Worm (Caenorhabditis elegans): ENCODE results near the gene pqn-84.
A peak's percentile ranks its signal among the peaks of the same experiment; 100 is the strongest.

The pqn-84 gene

DNA sequence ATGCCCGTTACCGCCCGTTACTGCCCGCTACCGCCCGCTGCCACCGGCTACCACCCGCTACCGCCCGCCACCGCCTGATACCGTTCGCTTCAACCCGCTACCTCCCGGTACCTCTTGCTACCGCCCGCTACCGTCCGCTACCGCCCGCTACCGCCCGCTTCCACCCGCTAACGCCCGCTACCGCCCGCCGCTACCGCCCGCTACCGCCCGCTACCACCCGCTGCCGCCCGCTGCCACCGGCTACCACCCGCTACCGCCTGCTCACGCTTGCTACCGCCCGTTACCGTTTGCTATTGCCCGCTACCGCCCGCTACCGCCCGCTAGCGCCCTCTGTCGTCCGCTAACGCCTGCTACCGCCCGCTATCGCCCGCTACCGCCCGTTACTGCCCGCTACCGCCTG, 1.8 kb downstream of the pqn-84 start:
- TF ChIP-seq ceh-8 (GFP tag; optimal IDR thresholded peaks at IDR 0.05) (peak; percentile 77), unc-30 (tag; optimal IDR thresholded peaks at IDR 0.05) (no peak)

ce11 chrIII:11703006-11703775, 3.1 kb downstream of the pqn-84 start:
- TF ChIP-seq nhr-85 (tag) (peak; percentile 69), blmp-1 (tag; optimal IDR thresholded peaks at IDR 0.05) (peak; percentile 87), grh-1 (GFP tag; IDR thresholded peaks at IDR 0.05) (peak; percentile 60), aly-2 (tag; optimal IDR thresholded peaks at IDR 0.05) (no peak)

- TF ChIP-seq egl-27 (tag; optimal IDR thresholded peaks at IDR 0.05) (no peak), lin-35 (GFP tag; optimal IDR thresholded peaks at IDR 0.05) (peak in 1 of 2 experiments; percentile 5)
Measured at ce11 chrIII:11703776-11704093, 3.7 kb downstream of the pqn-84 start, which contains the start of gene col-95. TSS of gene col-95 (plus strand) at chrIII:11703994.

- TF ChIP-seq pag-3 (tag; optimal IDR thresholded peaks at IDR 0.05; ENCODE audit: borderline replicate concordance, insufficient read depth), result no peak
- no peak for TF ChIP-seq lin-15B (tag; optimal IDR thresholded peaks at IDR 0.05)
- no peak for TF ChIP-seq nhr-20 (tag; optimal IDR thresholded peaks at IDR 0.05)
- no peak for TF ChIP-seq mep-1 (tag; optimal IDR thresholded peaks at IDR 0.05)
- no peak for TF ChIP-seq mdl-1 (tag; optimal IDR thresholded peaks at IDR 0.05)
- no peak for TF ChIP-seq nhr-77 (tag; optimal IDR thresholded peaks at IDR 0.05)
Measured at ce11 chrIII:11704377-11704978, 4.4 kb downstream of the pqn-84 start.

DNA sequence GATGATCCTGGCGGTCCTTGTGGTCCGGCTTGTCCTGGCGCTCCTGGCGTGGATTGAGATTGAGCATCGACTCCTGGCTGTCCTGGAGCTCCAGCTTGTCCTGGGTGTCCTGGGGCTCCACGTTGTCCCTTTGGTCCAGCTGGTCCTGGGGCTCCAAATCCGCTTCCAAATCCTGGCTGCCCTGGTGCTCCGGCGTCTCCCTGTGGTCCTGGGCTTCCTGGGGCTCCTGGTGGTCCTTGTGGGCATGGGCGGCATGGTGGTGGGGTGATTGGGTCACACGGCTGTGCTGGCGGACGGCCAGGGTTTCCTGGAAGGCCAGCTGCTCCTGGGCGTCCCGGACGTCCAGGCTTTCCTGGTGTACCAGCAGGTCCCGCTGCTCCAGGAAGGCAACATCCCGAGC, 5.9 kb downstream of the pqn-84 start:
- no peak for TF ChIP-seq ceh-90 (tag; optimal IDR thresholded peaks at IDR 0.05)
- peak; percentile 40 for TF ChIP-seq ceh-8 (GFP tag; optimal IDR thresholded peaks at IDR 0.05)

- TF ChIP-seq blmp-1 (tag; optimal IDR thresholded peaks at IDR 0.05) (peak; percentile 15), tbx-2 (tag; optimal IDR thresholded peaks at IDR 0.05) (no peak)
Measured at ce11 chrIII:11706665-11707064, 6.6 kb downstream of the pqn-84 start, which contains the start of gene col-96. TSS of gene col-96 (minus strand) at chrIII:11706765.

ce11 chrIII:11708722-11709121, 8.7 kb downstream of the pqn-84 start, which contains the start of gene Y41C4A.8:
TSS of gene Y41C4A.8 (minus strand) at chrIII:11708822.
- TF ChIP-seq fkh-10 (GFP tag; optimal IDR thresholded peaks at IDR 0.05), result no peak
- no peak for TF ChIP-seq ceh-63 (GFP tag; optimal IDR thresholded peaks at IDR 0.05)
- no peak for TF ChIP-seq ceh-8 (GFP tag; optimal IDR thresholded peaks at IDR 0.05)
- no peak for TF ChIP-seq ztf-11 (tag; optimal IDR thresholded peaks at IDR 0.05)

DNA sequence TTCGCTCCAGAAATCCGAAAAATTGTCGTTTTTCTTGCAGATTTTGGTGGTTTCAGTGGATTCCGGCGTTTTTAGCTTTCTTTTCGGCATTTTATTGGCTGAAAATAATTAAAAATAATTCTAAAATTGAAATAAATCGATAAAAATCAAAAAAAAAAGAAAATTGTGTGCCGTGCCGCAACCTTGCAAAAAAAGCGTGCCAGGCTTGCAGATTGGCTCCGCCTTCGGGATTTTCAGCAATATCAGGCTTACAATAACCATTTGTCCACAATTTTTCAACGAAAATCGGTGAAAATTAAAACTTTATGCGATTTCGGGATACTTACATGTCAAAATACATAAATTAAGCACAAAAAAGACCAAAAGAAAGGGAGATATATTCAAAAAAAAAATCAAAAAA, 18.5 kb downstream of the pqn-84 start, which contains the start of gene Y41C4A.9:
Gene Y41C4A.9, minus strand, starts transcription at position 98 of the 400 bp plus-strand sequence.
- TF ChIP-seq nhr-85 (tag), result peak; percentile 73
- TF ChIP-seq nhr-77 (tag; optimal IDR thresholded peaks at IDR 0.05), result no peak
- TF ChIP-seq mep-1 (tag; optimal IDR thresholded peaks at IDR 0.05), result no peak
- no peak for TF ChIP-seq lin-15B (tag; optimal IDR thresholded peaks at IDR 0.05)
- no peak for TF ChIP-seq fkh-8 (tag; optimal IDR thresholded peaks at IDR 0.05)
- TF ChIP-seq ceh-82 (tag; optimal IDR thresholded peaks at IDR 0.05), result no peak
- TF ChIP-seq sptf-1 (tag; optimal IDR thresholded peaks at IDR 0.05), result no peak
- no peak for TF ChIP-seq egl-27 (tag; optimal IDR thresholded peaks at IDR 0.05)
- TF ChIP-seq xbp-1 (tag; optimal IDR thresholded peaks at IDR 0.05), result no peak
- TF ChIP-seq jun-1 (tag; optimal IDR thresholded peaks at IDR 0.05), result no peak
- TF ChIP-seq pag-3 (tag; optimal IDR thresholded peaks at IDR 0.05; ENCODE audit: borderline replicate concordance, insufficient read depth), result no peak
- no peak for TF ChIP-seq elt-3 (tag; optimal IDR thresholded peaks at IDR 0.05)
- no peak for TF ChIP-seq C04F5.9 (tag; optimal IDR thresholded peaks at IDR 0.05)
- TF ChIP-seq snpc-4 (tag; optimal IDR thresholded peaks at IDR 0.05), result no peak
- TF ChIP-seq blmp-1 (tag; optimal IDR thresholded peaks at IDR 0.05), result no peak
- no peak for TF ChIP-seq skn-1 (tag; optimal IDR thresholded peaks at IDR 0.05)
- no peak for TF ChIP-seq hlh-17 (GFP tag; optimal IDR thresholded peaks at IDR 0.05; ENCODE audit: borderline replicate concordance)
- no peak for TF ChIP-seq fkh-10 (GFP tag; optimal IDR thresholded peaks at IDR 0.05)
- no peak for TF ChIP-seq efl-3 (GFP tag; optimal IDR thresholded peaks at IDR 0.05)
- peak in 1 of 3 experiments; percentile 22 for TF ChIP-seq dpl-1 (GFP tag; optimal IDR thresholded peaks at IDR 0.05)
- TF ChIP-seq fkh-4 (tag; optimal IDR thresholded peaks at IDR 0.05; ENCODE audit: borderline replicate concordance), result no peak
- TF ChIP-seq efl-1 (optimal IDR thresholded peaks at IDR 0.05), result peak; percentile 29 to 58
- peak; percentile 10 to 87 for TF ChIP-seq efl-1 (GFP tag; optimal IDR thresholded peaks at IDR 0.05 in 1 of 2)
- TF ChIP-seq lin-14 (GFP tag; optimal IDR thresholded peaks at IDR 0.05), result no peak

All from whole organism, L1 larva.